Fruit fly (Drosophila melanogaster) whole organism, prepupa: ENCODE data around the gene Acsx1R.

Experiments
- CG10669 ChIP-seq: fragments of 200-800 bp; sonication (Bioruptor generic); optimal IDR thresholded peaks from 3 replicates; lab custom pipeline; 2018; ENCODE audit warnings: missing biosample characterization, mild to moderate bottlenecking, missing genetic modification characterization, moderate library complexity
- CG11902 ChIP-seq: fragments of 200-800 bp; sonication (Bioruptor generic); optimal IDR thresholded peaks from 3 replicates; lab custom pipeline; 2016; ENCODE audit warnings: missing biosample characterization, missing genetic modification characterization
- CG1621 ChIP-seq: fragments of 200-800 bp; sonication (Bioruptor generic); optimal IDR thresholded peaks from 3 replicates; lab custom pipeline; 2018; ENCODE audit warnings: missing biosample characterization, mild to moderate bottlenecking, missing genetic modification characterization
- CG32006 ChIP-seq: fragments of 200-800 bp; sonication (Bioruptor generic); optimal IDR thresholded peaks from 3 replicates; lab custom pipeline; 2017; ENCODE audit warnings: missing biosample characterization, mild to moderate bottlenecking, missing genetic modification characterization
- CG34406 ChIP-seq: fragments of 200-800 bp; sonication (Bioruptor generic); optimal IDR thresholded peaks from 3 replicates; lab custom pipeline; 2016; ENCODE audit warnings: missing biosample characterization, missing genetic modification characterization
- CG8319 ChIP-seq: fragments of 200-800 bp; sonication (Bioruptor generic); optimal IDR thresholded peaks from 3 replicates; lab custom pipeline; 2016; ENCODE audit warnings: missing biosample characterization, missing genetic modification characterization
- Ets96B ChIP-seq: fragments of 200-800 bp; optimal IDR thresholded peaks from 2 replicates; lab custom pipeline; 2019; ENCODE audit warnings: missing biosample characterization, mild to moderate bottlenecking, missing genetic modification characterization, moderate library complexity
- Hr4 ChIP-seq: fragments of 200-800 bp; sonication (Bioruptor generic); optimal IDR thresholded peaks from 3 replicates; lab custom pipeline; 2016; ENCODE audit warnings: missing biosample characterization, missing genetic modification characterization
- Sox14 ChIP-seq: fragments of 200-800 bp; sonication (Bioruptor generic); optimal IDR thresholded peaks from 3 replicates; lab custom pipeline; 2016; ENCODE audit warnings: missing biosample characterization, missing genetic modification characterization
- Sox15 ChIP-seq: fragments of 200-800 bp; sonication (Bioruptor generic); optimal IDR thresholded peaks from 3 replicates; lab custom pipeline; 2016; ENCODE audit warnings: missing biosample characterization, missing genetic modification characterization

dm6 chr3R:19788770-19789169 is 11.7 kb upstream of the Acsx1R start:
- TF ChIP-seq Ets96B (tag; lab: Kevin White, UChicago) (no peak), CG1621 (tag; lab: Kevin White, UChicago) (no peak), CG34406 (GFP tag; lab: Kevin White, UChicago) (no peak), Sox15 (GFP tag; lab: Kevin White, UChicago) (no peak), CG8319 (GFP tag; lab: Kevin White, UChicago) (no peak), Hr4 (GFP tag; lab: Kevin White, UChicago) (no peak), CG10669 (GFP tag; lab: Kevin White, UChicago) (no peak), CG32006 (peak; percentile 70), Sox14 (GFP tag; lab: Kevin White, UChicago) (no peak), CG11902 (GFP tag; lab: Kevin White, UChicago) (no peak)
